Worm (Caenorhabditis elegans) whole organism, L1 larva: ENCODE measurements around the gene srx-92.

Experiments used
- ces-1 ChIP-seq: fragments of 150-350 bp; optimal IDR thresholded peaks from 2 replicates; lab custom pipeline; 2014; ENCODE audit warnings: missing biosample characterization, missing genetic modification reagents, missing genetic modification characterization
- irx-1 ChIP-seq: sonication (generic microtip); optimal IDR thresholded peaks from 2 replicates; lab custom pipeline; 2016; ENCODE audit warnings: missing genetic modification characterization, missing compliant biosample characterization
- nhr-47 ChIP-seq: sonication (generic microtip); optimal IDR thresholded peaks from 2 replicates; lab custom pipeline; 2016; ENCODE audit warnings: mild to moderate bottlenecking, missing genetic modification characterization, moderate library complexity, missing compliant biosample characterization
- unc-62 ChIP-seq: fragments of 150-350 bp; optimal IDR thresholded peaks from 2 replicates; lab custom pipeline; 2014; ENCODE audit warnings: missing biosample characterization, missing genetic modification reagents, missing genetic modification characterization

ce11 chrV:7349541-7349940 lies 24.4 kb upstream of the srx-92 start, which contains the start of gene nhr-149:
- TF ChIP-seq ces-1 (no peak), nhr-47 (tag; lab: Kevin White, UChicago) (no peak), unc-62 (no peak), irx-1 (tag; lab: Kevin White, UChicago) (no peak)
